Fruit fly (Drosophila melanogaster) whole organism: ENCODE measurements around the gene CG43203.

Experiments used
- CG8478 ChIP-seq: fragments of >200 bp; optimal IDR thresholded peaks from 2 replicates; lab custom pipeline; 2018; ENCODE audit warnings: inconsistent platforms
- Dll ChIP-seq: fragments of >200 bp; optimal IDR thresholded peaks from 2 replicates; lab custom pipeline; 2017
- EcR ChIP-seq, 2 experiments: fragments of >200 bp; optimal IDR thresholded peaks; 2 replicates each; lab custom pipeline; 2017; ENCODE audit warnings: missing biosample characterization in 2 of 2, missing genetic modification characterization in 2 of 2, missing genetic modification reagents in 2 of 2
- pan ChIP-seq: fragments of >200 bp; optimal IDR thresholded peaks from 2 replicates; lab custom pipeline; 2017
- psq ChIP-seq: fragments of >200 bp; optimal IDR thresholded peaks from 2 replicates; lab custom pipeline; 2017
- usp ChIP-seq: fragments of >200 bp; optimal IDR thresholded peaks from 2 replicates; lab custom pipeline; 2017; ENCODE audit warnings: missing biosample characterization, missing genetic modification characterization, mixed read lengths

CG43203 gene

dm6 chr3R:19322386-19322785 is 31.5 kb upstream of the CG43203 start:
- TF ChIP-seq CG8478 (lab: Kevin White, UChicago) (no peak), usp (GFP tag; lab: Kevin White, UChicago) (no peak), psq (lab: Kevin White, UChicago) (no peak), pan (lab: Kevin White, UChicago) (no peak), Dll (lab: Kevin White, UChicago) (no peak), EcR (GFP tag; optimal IDR thresholded peaks at IDR 0.05; lab: Kevin White, UChicago) (no peak)

dm6 chr3R:19326043-19326805 is 27.6 kb upstream of the CG43203 start, which contains the start of gene Delta:
Delta (minus strand) TSS chr3R:19326217.
- TF ChIP-seq Dll (lab: Kevin White, UChicago), result no peak
- TF ChIP-seq pan (lab: Kevin White, UChicago), result no peak
- no peak for TF ChIP-seq usp (GFP tag; lab: Kevin White, UChicago)
- no peak for TF ChIP-seq EcR (GFP tag; optimal IDR thresholded peaks at IDR 0.05; lab: Kevin White, UChicago)
- no peak for TF ChIP-seq psq (lab: Kevin White, UChicago)
- no peak for TF ChIP-seq CG8478 (lab: Kevin White, UChicago)

- TF ChIP-seq Dll (lab: Kevin White, UChicago), result peak; percentile 58
- TF ChIP-seq CG8478 (lab: Kevin White, UChicago), result no peak
- no peak for TF ChIP-seq psq (lab: Kevin White, UChicago)
- no peak for TF ChIP-seq EcR (GFP tag; optimal IDR thresholded peaks at IDR 0.05; lab: Kevin White, UChicago)
- TF ChIP-seq pan (lab: Kevin White, UChicago), result no peak
Measured at dm6 chr3R:19328716-19329115, 25.1 kb upstream of the CG43203 start.

- TF ChIP-seq psq (lab: Kevin White, UChicago) (no peak), EcR (GFP tag; optimal IDR thresholded peaks at IDR 0.05; lab: Kevin White, UChicago) (no peak), pan (lab: Kevin White, UChicago) (no peak), CG8478 (lab: Kevin White, UChicago) (no peak), Dll (lab: Kevin White, UChicago) (no peak), usp (GFP tag; lab: Kevin White, UChicago) (no peak)
Measured at dm6 chr3R:19332052-19332451, 21.8 kb upstream of the CG43203 start.

- TF ChIP-seq usp (GFP tag; lab: Kevin White, UChicago) (no peak), psq (lab: Kevin White, UChicago) (no peak), Dll (lab: Kevin White, UChicago) (no peak), pan (lab: Kevin White, UChicago) (no peak), EcR (GFP tag; optimal IDR thresholded peaks at IDR 0.05; lab: Kevin White, UChicago) (no peak), CG8478 (lab: Kevin White, UChicago) (no peak)
Measured at dm6 chr3R:19332553-19332952, 21.3 kb upstream of the CG43203 start.

- TF ChIP-seq psq (lab: Kevin White, UChicago) (no peak), CG8478 (lab: Kevin White, UChicago) (no peak), pan (lab: Kevin White, UChicago) (no peak), EcR (GFP tag; optimal IDR thresholded peaks at IDR 0.05; lab: Kevin White, UChicago) (no peak), Dll (lab: Kevin White, UChicago) (no peak), usp (GFP tag; lab: Kevin White, UChicago) (no peak)
Measured at dm6 chr3R:19335482-19335881, 18.4 kb upstream of the CG43203 start.

dm6 chr3R:19339205-19339724 is 14.6 kb upstream of the CG43203 start:
- TF ChIP-seq Dll (lab: Kevin White, UChicago) (no peak), psq (lab: Kevin White, UChicago) (no peak), CG8478 (lab: Kevin White, UChicago) (no peak), usp (GFP tag; lab: Kevin White, UChicago) (no peak), pan (lab: Kevin White, UChicago) (no peak), EcR (GFP tag; optimal IDR thresholded peaks at IDR 0.05; lab: Kevin White, UChicago) (no peak)

dm6 chr3R:19340312-19341079 is 13.4 kb upstream of the CG43203 start:
- no peak for TF ChIP-seq EcR (GFP tag; optimal IDR thresholded peaks at IDR 0.05; lab: Kevin White, UChicago)
- no peak for TF ChIP-seq pan (lab: Kevin White, UChicago)
- no peak for TF ChIP-seq usp (GFP tag; lab: Kevin White, UChicago)
- no peak for TF ChIP-seq CG8478 (lab: Kevin White, UChicago)
- no peak for TF ChIP-seq Dll (lab: Kevin White, UChicago)
- no peak for TF ChIP-seq psq (lab: Kevin White, UChicago)

dm6 chr3R:19341779-19342178 is 12.1 kb upstream of the CG43203 start:
- no peak for TF ChIP-seq psq (lab: Kevin White, UChicago)
- TF ChIP-seq EcR (GFP tag; optimal IDR thresholded peaks at IDR 0.05; lab: Kevin White, UChicago), result no peak
- no peak for TF ChIP-seq CG8478 (lab: Kevin White, UChicago)
- TF ChIP-seq usp (GFP tag; lab: Kevin White, UChicago), result no peak
- TF ChIP-seq Dll (lab: Kevin White, UChicago), result no peak
- no peak for TF ChIP-seq pan (lab: Kevin White, UChicago)

dm6 chr3R:19343534-19344325 is 10.1 kb upstream of the CG43203 start:
- TF ChIP-seq EcR (GFP tag; optimal IDR thresholded peaks at IDR 0.05; lab: Kevin White, UChicago), result no peak
- TF ChIP-seq Dll (lab: Kevin White, UChicago), result no peak
- TF ChIP-seq usp (GFP tag; lab: Kevin White, UChicago), result no peak
- TF ChIP-seq pan (lab: Kevin White, UChicago), result no peak
- no peak for TF ChIP-seq psq (lab: Kevin White, UChicago)
- no peak for TF ChIP-seq CG8478 (lab: Kevin White, UChicago)
